Fruit fly (Drosophila melanogaster): ENCODE measurements around the gene Dbx.

DNA sequence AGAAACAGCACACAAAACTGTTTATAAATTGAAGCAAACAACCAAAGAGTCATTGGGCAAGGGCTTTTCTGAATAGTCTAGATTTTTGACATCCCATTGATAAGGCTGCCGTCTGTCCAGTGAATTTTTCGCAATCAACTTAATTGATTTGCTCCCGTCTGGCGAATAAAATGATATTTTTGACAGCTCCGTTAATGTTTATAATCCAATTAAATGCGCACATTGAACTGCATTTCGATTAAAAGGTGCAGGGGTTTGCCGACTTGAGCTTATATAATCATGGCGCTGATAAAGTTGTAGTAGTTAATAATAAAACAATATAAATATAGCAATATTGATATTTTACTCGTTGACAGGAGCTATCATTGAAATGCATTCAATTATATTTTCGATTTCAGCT is 12.1 kb upstream of the Dbx start:
- TF ChIP-seq cic (GFP tag; optimal IDR thresholded peaks at IDR 0.05): no peak
- no peak for TF ChIP-seq toe (GFP tag; optimal IDR thresholded peaks at IDR 0.05)
- no peak for TF ChIP-seq tj (GFP tag; optimal IDR thresholded peaks at IDR 0.05)
- TF ChIP-seq CG7045 (GFP tag; optimal IDR thresholded peaks at IDR 0.05): no peak
